Worm (Caenorhabditis elegans) whole organism, L3 larva: ENCODE data around the gene F21D5.5.

Experiments
- fos-1 ChIP-seq: fragments of 150-350 bp; optimal IDR thresholded peaks from 2 replicates; lab custom pipeline; 2014; ENCODE audit warnings: missing biosample characterization, missing genetic modification characterization
- nhr-28 ChIP-seq: fragments of 150-350 bp; optimal IDR thresholded peaks from 2 replicates; lab custom pipeline; 2014; ENCODE audit warnings: missing biosample characterization, missing genetic modification characterization

DNA sequence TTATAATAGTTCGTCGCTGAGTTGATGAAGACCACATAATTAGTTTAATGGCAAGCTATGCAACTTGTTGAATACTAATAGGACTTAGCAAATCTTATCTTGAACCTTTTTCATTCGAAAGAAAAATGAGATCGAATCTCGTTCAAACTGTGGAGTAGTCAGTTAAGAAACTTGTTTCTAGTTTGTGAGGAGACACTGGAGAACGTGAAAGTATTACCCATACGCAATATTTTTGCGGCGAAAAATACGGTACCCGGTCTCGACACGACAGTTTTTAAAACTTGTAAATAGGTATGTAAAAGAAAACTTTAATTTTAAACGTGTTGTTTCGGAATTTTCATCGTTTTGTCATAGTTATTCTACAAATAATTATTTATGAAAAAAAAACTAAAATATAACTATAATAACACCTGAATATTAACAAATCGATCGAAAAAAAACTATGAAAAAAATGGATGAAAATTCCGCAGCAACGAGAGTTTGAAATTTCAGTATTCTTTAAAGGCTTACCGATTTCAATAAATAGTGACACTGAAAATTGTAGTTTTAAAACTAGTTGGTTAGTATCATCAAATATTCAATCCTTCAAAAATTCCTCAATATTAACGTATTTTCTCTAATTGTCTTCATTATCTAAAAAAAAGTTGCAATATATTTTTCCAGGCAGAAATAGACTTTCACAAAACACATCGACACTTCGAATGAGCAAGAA lies 6.6 kb upstream of the F21D5.5 start, which contains the start of the genes F20C5.7 and parg-1:
- TF ChIP-seq nhr-28 (tag; lab: Kevin White, UChicago) (no peak), fos-1 (tag; lab: Kevin White, UChicago) (no peak)
